Worm (Caenorhabditis elegans) whole organism, L4 larva: Measurements from ENCODE around the gene fbl-1.
A peak's percentile ranks its signal among the peaks of the same experiment; 100 is the strongest.

Source experiments
- F49E8.2 ChIP-seq: sonication (generic microtip); optimal IDR thresholded peaks from 2 replicates; lab custom pipeline; 2016; ENCODE audit warnings: missing compliant biosample characterization, mild to moderate bottlenecking, missing genetic modification characterization, borderline replicate concordance
- daf-16 ChIP-seq, 3 experiments: sonication (generic microtip); optimal IDR thresholded peaks; 2 replicates each; lab custom pipeline; 2016 to 2017; ENCODE audit warnings: missing genetic modification characterization in 3 of 3, missing genetic modification reagents in 3 of 3, mild to moderate bottlenecking in 2 of 3, missing compliant biosample characterization in 2 of 3, missing biosample characterization in 1 of 3, moderate library complexity in 1 of 3
- dmd-6 ChIP-seq: fragments of 200-800 bp; sonication (Bioruptor generic); IDR thresholded peaks from 2 replicates; pipeline ENCODE4 v1.3.6; 2022; ENCODE audit warnings: missing genetic modification reagents, missing genetic modification characterization, missing compliant biosample characterization
- lin-1 ChIP-seq: fragments of 200-800 bp; sonication (Bioruptor generic); IDR thresholded peaks from 2 replicates; pipeline ENCODE4 v1.3.6; 2022; ENCODE audit warnings: missing genetic modification reagents, missing genetic modification characterization, missing compliant biosample characterization
- lin-29 ChIP-seq: fragments of 200-800 bp; sonication (Bioruptor generic); IDR thresholded peaks from 2 replicates; pipeline ENCODE4 v1.3.6; 2022; ENCODE audit warnings: missing genetic modification reagents, missing genetic modification characterization, missing compliant biosample characterization
- mdl-1 ChIP-seq, 2 experiments: fragments of 150-350 bp in 1 of 2; sonication (generic microtip) in 1 of 2; optimal IDR thresholded peaks; 2 replicates each; lab custom pipeline; 2014 to 2017; ENCODE audit warnings: missing biosample characterization in 2 of 2, missing genetic modification characterization in 2 of 2
- mxl-2 ChIP-seq: fragments of 200-800 bp; sonication (Bioruptor generic); conservative IDR thresholded peaks from 2 replicates; pipeline ENCODE4 v1.3.6; 2022; ENCODE audit warnings: missing genetic modification reagents, missing genetic modification characterization, missing compliant biosample characterization
- mxl-3 ChIP-seq: fragments of 200-800 bp; sonication (Bioruptor generic); optimal IDR thresholded peaks from 2 replicates; lab custom pipeline; 2018; ENCODE audit warnings: mild to moderate bottlenecking, missing genetic modification characterization, missing compliant biosample characterization
- nhr-237 ChIP-seq: sonication (generic microtip); optimal IDR thresholded peaks from 2 replicates; lab custom pipeline; 2017; ENCODE audit warnings: missing biosample characterization, missing genetic modification characterization
- nhr-28 ChIP-seq: fragments of 150-350 bp; optimal IDR thresholded peaks from 2 replicates; lab custom pipeline; 2014; ENCODE audit warnings: missing biosample characterization, missing genetic modification characterization
- nhr-77 ChIP-seq: fragments of 150-350 bp; optimal IDR thresholded peaks from 2 replicates; lab custom pipeline; 2014; ENCODE audit warnings: missing biosample characterization, missing genetic modification characterization
- pqm-1 ChIP-seq: sonication (generic microtip); optimal IDR thresholded peaks from 2 replicates; lab custom pipeline; 2017; ENCODE audit warnings: missing biosample characterization, missing genetic modification characterization
- unc-130 ChIP-seq: sonication (generic microtip); optimal IDR thresholded peaks from 2 replicates; lab custom pipeline; 2016; ENCODE audit warnings: missing genetic modification reagents, missing genetic modification characterization, missing compliant biosample characterization

Gene fbl-1

ce11 chrIV:9593456-9593855 lies 52.9 kb downstream of the fbl-1 start, which contains the start of gene spp-18:
Gene spp-18, plus strand, starts transcription at chrIV:9593712.
- TF ChIP-seq nhr-237 (tag; lab: Kevin White, UChicago) (no peak), unc-130 (GFP tag; lab: Kevin White, UChicago) (no peak), mxl-2 (GFP tag; lab: Robert Waterston, UW) (no peak), pqm-1 (tag; lab: Kevin White, UChicago) (peak; percentile 91), nhr-77 (peak; percentile 63), daf-16 (GFP tag; optimal IDR thresholded peaks at IDR 0.05; lab: Kevin White, UChicago) (no peak), daf-16 (tag; optimal IDR thresholded peaks at IDR 0.05; lab: Kevin White, UChicago) (peak; percentile 62), F49E8.2 (tag; lab: Kevin White, UChicago) (no peak), mxl-3 (GFP tag; lab: Kevin White, UChicago) (peak; percentile 79), nhr-28 (tag; lab: Kevin White, UChicago) (peak; percentile 80), lin-1 (0 out of 2 replicates have a peak, but pooled peaks have one; percentile 20), lin-29 (GFP tag; lab: Robert Waterston, UW) (no peak), mdl-1 (tag; optimal IDR thresholded peaks at IDR 0.05; lab: Kevin White, UChicago) (peak in 1 of 2 experiments; percentile 50), dmd-6 (GFP tag; lab: Robert Waterston, UW) (peak; percentile 90)
